Fruit fly (Drosophila melanogaster) whole organism, embryonic: Measurements from ENCODE around the gene CG14454.
A peak's percentile ranks its signal among the peaks of the same experiment; 100 is the strongest.

Experiments used
- Bgb ChIP-seq: fragments of 200-800 bp; sonication (Bioruptor generic); IDR thresholded peaks from 2 replicates; pipeline ENCODE4 v1.3.6; 2022; ENCODE audit warnings: missing biosample characterization, missing genetic modification characterization; ENCODE audit not compliant: partially characterized antibody
- CG10321 ChIP-seq: fragments of 200-800 bp; sonication (Bioruptor generic); IDR thresholded peaks from 2 replicates; pipeline ENCODE4 v1.3.6; 2022; ENCODE audit warnings: missing biosample characterization, missing genetic modification characterization
- CG11504 ChIP-seq: fragments of 200-800 bp; sonication (Bioruptor generic); optimal IDR thresholded peaks from 3 replicates; lab custom pipeline; 2019; ENCODE audit warnings: missing biosample characterization, mild to moderate bottlenecking, missing genetic modification characterization, moderate library complexity
- CG11723 ChIP-seq: fragments of 200-800 bp; sonication (Bioruptor generic); optimal IDR thresholded peaks from 2 replicates; lab custom pipeline; 2017; ENCODE audit warnings: missing biosample characterization, mild to moderate bottlenecking, missing genetic modification characterization
- CG12299 ChIP-seq: fragments of 200-800 bp; sonication (Bioruptor generic); optimal IDR thresholded peaks from 2 replicates; lab custom pipeline; 2018; ENCODE audit warnings: missing biosample characterization, mild to moderate bottlenecking, missing genetic modification characterization
- CG17802 ChIP-seq: fragments of 200-800 bp; sonication (Bioruptor generic); optimal IDR thresholded peaks from 2 replicates; lab custom pipeline; 2018; ENCODE audit warnings: missing biosample characterization, mild to moderate bottlenecking, missing genetic modification characterization, moderate library complexity
- CG2116 ChIP-seq: fragments of 200-800 bp; sonication (Bioruptor generic); optimal IDR thresholded peaks from 3 replicates; lab custom pipeline; 2018; ENCODE audit warnings: missing biosample characterization, mild to moderate bottlenecking, missing genetic modification characterization
- CG2199 ChIP-seq: fragments of 200-800 bp; sonication (Bioruptor generic); IDR thresholded peaks from 3 replicates; pipeline ENCODE4 v1.3.6; 2022; ENCODE audit warnings: missing biosample characterization, missing genetic modification characterization
- CG2678 ChIP-seq: fragments of 200-800 bp; sonication (Bioruptor generic); optimal IDR thresholded peaks from 3 replicates; lab custom pipeline; 2019; ENCODE audit warnings: missing biosample characterization, mild to moderate bottlenecking, missing genetic modification characterization, moderate library complexity
- CG30020 ChIP-seq: fragments of 200-800 bp; optimal IDR thresholded peaks from 2 replicates; lab custom pipeline; 2019; ENCODE audit warnings: missing biosample characterization, mild to moderate bottlenecking, missing genetic modification characterization, moderate library complexity
- CG32772 ChIP-seq: fragments of 200-800 bp; sonication (Bioruptor generic); IDR thresholded peaks from 2 replicates; pipeline ENCODE4 v1.3.6; 2022; ENCODE audit warnings: missing biosample characterization, missing genetic modification characterization
- CG33557 ChIP-seq: fragments of 200-800 bp; sonication (Bioruptor generic); optimal IDR thresholded peaks from 2 replicates; lab custom pipeline; 2019; ENCODE audit warnings: missing biosample characterization, mild to moderate bottlenecking, missing genetic modification characterization, moderate library complexity
- CG34224 ChIP-seq: fragments of 200-800 bp; sonication (Bioruptor generic); IDR thresholded peaks from 3 replicates; pipeline ENCODE4 v1.3.6; 2022; ENCODE audit warnings: missing biosample characterization, missing genetic modification characterization; ENCODE audit not compliant: partially characterized antibody
- CG4617 ChIP-seq: fragments of 200-800 bp; sonication (Bioruptor generic); optimal IDR thresholded peaks from 3 replicates; lab custom pipeline; 2016; ENCODE audit warnings: missing biosample characterization, missing genetic modification characterization, borderline replicate concordance
- CG6854 ChIP-seq: fragments of 200-800 bp; sonication (Bioruptor generic); optimal IDR thresholded peaks from 3 replicates; lab custom pipeline; 2017; ENCODE audit warnings: missing biosample characterization, mild to moderate bottlenecking, missing genetic modification characterization
- CG7556 ChIP-seq: fragments of 200-800 bp; sonication (Bioruptor generic); optimal IDR thresholded peaks from 2 replicates; lab custom pipeline; 2017; ENCODE audit warnings: missing biosample characterization, mild to moderate bottlenecking, missing genetic modification characterization
- CG8359 ChIP-seq: fragments of 200-800 bp; sonication (Bioruptor generic); optimal IDR thresholded peaks from 2 replicates; lab custom pipeline; 2017; ENCODE audit warnings: missing biosample characterization, mild to moderate bottlenecking, missing genetic modification characterization, borderline replicate concordance
- CG8944 ChIP-seq: fragments of 200-800 bp; sonication (Bioruptor generic); optimal IDR thresholded peaks from 3 replicates; lab custom pipeline; 2016; ENCODE audit warnings: missing biosample characterization, missing genetic modification characterization
- CTCF ChIP-seq: fragments of 200-800 bp; sonication (Bioruptor generic); optimal IDR thresholded peaks from 2 replicates; lab custom pipeline; 2017; ENCODE audit warnings: missing biosample characterization, mild to moderate bottlenecking, missing genetic modification characterization, moderate library complexity
- Dp ChIP-seq: fragments of 200-800 bp; sonication (Bioruptor generic); optimal IDR thresholded peaks from 2 replicates; lab custom pipeline; 2018; ENCODE audit warnings: missing biosample characterization, mild to moderate bottlenecking, missing genetic modification characterization, moderate library complexity
- E2f2 ChIP-seq: fragments of 200-800 bp; sonication (Bioruptor generic); IDR thresholded peaks from 2 replicates; pipeline ENCODE4 v1.3.6; 2022; ENCODE audit warnings: missing biosample characterization, missing genetic modification characterization
- HHEX ChIP-seq: fragments of 200-800 bp; sonication (Bioruptor generic); optimal IDR thresholded peaks from 3 replicates; lab custom pipeline; 2017; ENCODE audit warnings: missing biosample characterization, mild to moderate bottlenecking, missing genetic modification characterization, missing genetic modification reagents
- HLH54F ChIP-seq: fragments of 200-800 bp; sonication (Bioruptor generic); optimal IDR thresholded peaks from 3 replicates; lab custom pipeline; 2016; ENCODE audit warnings: missing biosample characterization, missing genetic modification characterization
- MTF-1 ChIP-seq: fragments of 200-800 bp; sonication (Bioruptor generic); optimal IDR thresholded peaks from 2 replicates; lab custom pipeline; 2018; ENCODE audit warnings: missing biosample characterization, mild to moderate bottlenecking, missing genetic modification characterization, borderline replicate concordance
- Mad ChIP-seq: fragments of 200-800 bp; sonication (Bioruptor generic); optimal IDR thresholded peaks from 2 replicates; lab custom pipeline; 2016; ENCODE audit warnings: missing biosample characterization, missing genetic modification characterization
- PHDP ChIP-seq: fragments of 200-800 bp; sonication (Bioruptor generic); optimal IDR thresholded peaks from 3 replicates; lab custom pipeline; 2018; ENCODE audit warnings: missing biosample characterization, mild to moderate bottlenecking, missing genetic modification characterization, moderate library complexity
- Spps ChIP-seq: fragments of 200-800 bp; sonication (Bioruptor generic); optimal IDR thresholded peaks from 2 replicates; lab custom pipeline; 2018; ENCODE audit warnings: missing biosample characterization, mild to moderate bottlenecking, missing genetic modification characterization
- Ssrp ChIP-seq: fragments of 200-800 bp; sonication (Bioruptor generic); optimal IDR thresholded peaks from 2 replicates; lab custom pipeline; 2018; ENCODE audit warnings: missing biosample characterization, mild to moderate bottlenecking, missing genetic modification characterization, moderate library complexity
- YL-1 ChIP-seq: fragments of 200-800 bp; sonication (Bioruptor generic); optimal IDR thresholded peaks from 3 replicates; lab custom pipeline; 2017; ENCODE audit warnings: missing biosample characterization, mild to moderate bottlenecking, missing genetic modification characterization
- ab ChIP-seq: fragments of 200-800 bp; sonication (Bioruptor generic); optimal IDR thresholded peaks from 2 replicates; lab custom pipeline; 2016; ENCODE audit warnings: missing biosample characterization, missing genetic modification characterization
- ara ChIP-seq: fragments of 200-800 bp; sonication (Bioruptor generic); IDR thresholded peaks from 2 replicates; pipeline ENCODE4 v1.3.6; 2022; ENCODE audit warnings: missing biosample characterization, missing genetic modification characterization
- cato ChIP-seq: fragments of 200-800 bp; sonication (Bioruptor generic); optimal IDR thresholded peaks from 2 replicates; lab custom pipeline; 2016; ENCODE audit warnings: missing biosample characterization, missing genetic modification characterization, borderline replicate concordance
- croc ChIP-seq: fragments of 200-800 bp; sonication (Bioruptor generic); conservative IDR thresholded peaks from 3 replicates; pipeline ENCODE4 v1.3.6; 2022; ENCODE audit warnings: missing biosample characterization, missing genetic modification characterization
- crp ChIP-seq, 2 experiments: fragments of 200-800 bp; sonication (Bioruptor generic); optimal IDR thresholded peaks; 2 replicates in 1 of 2; 3 replicates in 1 of 2; lab custom pipeline; 2017; ENCODE audit warnings: missing biosample characterization in 2 of 2, missing genetic modification characterization in 2 of 2, mild to moderate bottlenecking in 1 of 2, moderate library complexity in 1 of 2
- dimm ChIP-seq: fragments of 200-800 bp; sonication (Bioruptor generic); IDR thresholded peaks from 2 replicates; pipeline ENCODE4 v1.3.6; 2022; ENCODE audit warnings: missing biosample characterization, missing genetic modification characterization
- ftz-f1 ChIP-seq: fragments of 200-800 bp; sonication (Bioruptor generic); optimal IDR thresholded peaks from 2 replicates; lab custom pipeline; 2016; ENCODE audit warnings: missing biosample characterization, missing genetic modification characterization
- gfzf ChIP-seq: fragments of 200-800 bp; sonication (Bioruptor generic); optimal IDR thresholded peaks from 2 replicates; lab custom pipeline; 2016; ENCODE audit warnings: missing biosample characterization, mild to moderate bottlenecking, missing genetic modification characterization, moderate library complexity
- knrl ChIP-seq: fragments of 200-800 bp; sonication (Bioruptor generic); IDR thresholded peaks from 3 replicates; pipeline ENCODE4 v1.3.6; 2022; ENCODE audit warnings: missing biosample characterization, missing genetic modification characterization; ENCODE audit not compliant: partially characterized antibody
- lab ChIP-seq: fragments of 200-800 bp; sonication (Bioruptor generic); optimal IDR thresholded peaks from 3 replicates; lab custom pipeline; 2017; ENCODE audit warnings: missing biosample characterization, missing genetic modification characterization, mild to moderate bottlenecking, moderate library complexity, missing genetic modification reagents
- otp ChIP-seq: fragments of 200-800 bp; sonication (Bioruptor generic); IDR thresholded peaks from 3 replicates; pipeline ENCODE4, ENCODE4 v1.3.6; 2022; ENCODE audit warnings: missing biosample characterization, missing genetic modification characterization
- salm ChIP-seq: fragments of 200-800 bp; sonication (Bioruptor generic); optimal IDR thresholded peaks from 2 replicates; lab custom pipeline; 2018; ENCODE audit warnings: missing biosample characterization, mild to moderate bottlenecking, missing genetic modification characterization
- sens ChIP-seq: fragments of 200-800 bp; sonication (Bioruptor generic); peaks from one replicate; lab custom pipeline; 2016; ENCODE audit warnings: missing biosample characterization, missing genetic modification characterization
- sob ChIP-seq: fragments of 200-800 bp; sonication (Bioruptor generic); IDR thresholded peaks from 2 replicates; pipeline ENCODE4 v1.3.6; 2022; ENCODE audit warnings: missing biosample characterization, missing genetic modification characterization
- vnd ChIP-seq: fragments of 200-800 bp; sonication (Bioruptor generic); IDR thresholded peaks from 3 replicates; pipeline ENCODE4 v1.3.6; 2022; ENCODE audit warnings: missing biosample characterization, missing genetic modification characterization; ENCODE audit not compliant: partially characterized antibody
- zfh1 ChIP-seq: fragments of 200-800 bp; sonication (Bioruptor generic); IDR thresholded peaks from 3 replicates; pipeline ENCODE4 v1.3.6; 2022; ENCODE audit warnings: missing biosample characterization, missing genetic modification characterization

CG14454 gene

dm6 chr3L:22733607-22734006 lies 41.3 kb upstream of the CG14454 start:
- TF ChIP-seq MTF-1 (GFP tag; lab: Kevin White, UChicago) (no peak), CG2116 (no peak), knrl (GFP tag; lab: Robert Waterston, UW) (peak; percentile 22; the same call in 1 of the 3 replicates), CG2678 (tag; lab: Kevin White, UChicago) (no peak), CG2199 (GFP tag; lab: Robert Waterston, UW) (0 out of 3 replicates have a peak, but pooled peaks have one; percentile 13), CG17802 (tag; lab: Kevin White, UChicago) (no peak), CG8359 (GFP tag; lab: Kevin White, UChicago) (no peak), Mad (no peak), ftz-f1 (GFP tag; lab: Kevin White, UChicago) (peak; percentile 74), Ssrp (tag; lab: Kevin White, UChicago) (no peak), E2f2 (GFP tag; lab: Robert Waterston, UW) (peak; percentile 21; the same call in 1 of the 2 replicates), CTCF (GFP tag; lab: Kevin White, UChicago) (peak; percentile 64), CG8944 (GFP tag; lab: Kevin White, UChicago) (no peak), CG7556 (GFP tag; lab: Kevin White, UChicago) (no peak), sens (GFP tag; lab: Kevin White, UChicago) (peak; percentile 45), HLH54F (GFP tag; lab: Kevin White, UChicago) (no peak), Dp (GFP tag; lab: Kevin White, UChicago) (peak; percentile 31), Bgb (GFP tag; lab: Robert Waterston, UW) (peak; percentile 53), CG6854 (GFP tag; lab: Kevin White, UChicago) (no peak), CG30020 (tag; lab: Kevin White, UChicago) (no peak), CG32772 (GFP tag; lab: Robert Waterston, UW) (no peak)

- TF ChIP-seq lab (GFP tag; lab: Kevin White, UChicago) (peak; percentile 41), YL-1 (GFP tag; lab: Kevin White, UChicago) (no peak)
These were observed 39.1 kb upstream of the CG14454 start for dm6 chr3L:22731393-22731792.

- TF ChIP-seq sob (GFP tag; lab: Robert Waterston, UW) (no peak), salm (tag; lab: Kevin White, UChicago) (no peak), croc (GFP tag; lab: Robert Waterston, UW) (no peak), HHEX (GFP tag; lab: Kevin White, UChicago) (no peak), CG33557 (no peak), PHDP (tag; lab: Kevin White, UChicago) (no peak), CTCF (GFP tag; lab: Kevin White, UChicago) (no peak), CG10321 (no peak), vnd (no peak), ab (GFP tag; lab: Kevin White, UChicago) (no peak)
These were observed 37.1 kb upstream of the CG14454 start, which contains the start of gene CG32454 for dm6 chr3L:22729466-22729865. Gene CG32454 (plus strand): TSS chr3L:22729766.

dm6 chr3L:22727739-22728335 lies 35.5 kb upstream of the CG14454 start, which contains the start of the genes CG14450 and CG11367:
Gene CG14450 (minus strand): TSS chr3L:22727789.
Gene CG11367 (plus strand): TSS chr3L:22728111.
- no peak for TF ChIP-seq dimm (GFP tag; lab: Robert Waterston, UW)
- peak; percentile 71 for TF ChIP-seq gfzf
- no peak for TF ChIP-seq CG4617 (GFP tag; lab: Kevin White, UChicago)
- TF ChIP-seq crp (GFP tag; optimal IDR thresholded peaks at IDR 0.05; lab: Kevin White, UChicago), result peak; percentile 43 to 92
- peak; percentile 47 for TF ChIP-seq CG12299
- TF ChIP-seq cato (GFP tag; lab: Kevin White, UChicago), result no peak
- no peak for TF ChIP-seq Spps (tag; lab: Kevin White, UChicago)
- peak; percentile 7 for TF ChIP-seq CG11723 (GFP tag; lab: Kevin White, UChicago)
- no peak for TF ChIP-seq ab (GFP tag; lab: Kevin White, UChicago)
- TF ChIP-seq zfh1 (GFP tag; lab: Robert Waterston, UW), result peak; percentile 18; the same call in 1 of the 3 replicates
- no peak for TF ChIP-seq otp (GFP tag; lab: Robert Waterston, UW)
- peak; percentile 18; the same call in 1 of the 3 replicates for TF ChIP-seq CG34224
- no peak for TF ChIP-seq ara
- no peak for TF ChIP-seq CG11504 (tag; lab: Kevin White, UChicago)
